Worm (Caenorhabditis elegans): ENCODE data around the gene glf-1.

The glf-1 gene

ce11 chrIV:5895190-5895589 is 9.6 kb downstream of the glf-1 start, which contains the start of gene nspb-6:
nspb-6 (plus strand) TSS chrIV:5895490.
- TF ChIP-seq egl-27 (tag; optimal IDR thresholded peaks at IDR 0.05) (no peak), ZK546.5 (tag; optimal IDR thresholded peaks at IDR 0.05) (no peak), ztf-4 (tag; optimal IDR thresholded peaks at IDR 0.05) (no peak), nhr-77 (tag; optimal IDR thresholded peaks at IDR 0.05) (no peak), nhr-67 (tag; optimal IDR thresholded peaks at IDR 0.05) (no peak)

DNA sequence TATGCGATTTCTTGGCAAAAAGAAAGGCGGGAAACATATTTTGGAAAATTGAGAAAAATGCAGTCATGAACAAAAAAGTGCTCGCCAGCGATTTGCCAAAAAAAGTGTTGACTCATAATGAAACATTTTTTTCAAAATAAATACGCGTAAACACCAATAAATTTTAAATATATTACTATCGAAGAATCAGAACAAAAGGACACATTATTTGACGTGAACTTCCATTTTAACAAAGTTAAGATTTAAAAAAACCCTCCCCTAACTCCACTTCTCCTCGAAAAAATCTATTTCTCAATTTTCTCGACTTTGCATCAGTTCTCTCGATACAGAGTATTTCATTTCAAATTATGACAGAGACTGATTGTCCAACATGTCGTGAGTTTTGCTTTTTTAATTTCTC is 10.7 kb downstream of the glf-1 start, which contains the start of gene pck-3:
Gene pck-3 (plus strand): TSS at position 301 of the 400 bp plus-strand sequence.
- no peak for TF ChIP-seq nhr-67 (tag; optimal IDR thresholded peaks at IDR 0.05)
- no peak for TF ChIP-seq tbx-2 (tag; optimal IDR thresholded peaks at IDR 0.05)
- no peak for TF ChIP-seq elt-1 (tag; optimal IDR thresholded peaks at IDR 0.05)
- TF ChIP-seq ceh-82 (tag; optimal IDR thresholded peaks at IDR 0.05): no peak
- TF ChIP-seq egl-5 (tag; optimal IDR thresholded peaks at IDR 0.05): no peak
- no peak for TF ChIP-seq elt-2 (tag; optimal IDR thresholded peaks at IDR 0.05)
- no peak for TF ChIP-seq nhr-43 (tag; optimal IDR thresholded peaks at IDR 0.05; ENCODE audit: poor library complexity, severe bottlenecking)
- no peak for TF ChIP-seq nhr-23 (tag; optimal IDR thresholded peaks at IDR 0.05)
- no peak for TF ChIP-seq ceh-28 (tag; optimal IDR thresholded peaks at IDR 0.05)
- no peak for TF ChIP-seq nhr-11 (tag; optimal IDR thresholded peaks at IDR 0.05)
- no peak for TF ChIP-seq eor-1 (tag; optimal IDR thresholded peaks at IDR 0.05)
- no peak for TF ChIP-seq R02D3.7 (tag; optimal IDR thresholded peaks at IDR 0.05)
- no peak for TF ChIP-seq egl-27 (tag; optimal IDR thresholded peaks at IDR 0.05)
- no peak for TF ChIP-seq ztf-4 (tag; optimal IDR thresholded peaks at IDR 0.05)
- TF ChIP-seq fos-1 (tag; optimal IDR thresholded peaks at IDR 0.05): no peak

ce11 chrIV:5902730-5903129 is 17.1 kb downstream of the glf-1 start:
- TF ChIP-seq lin-39 (tag; optimal IDR thresholded peaks at IDR 0.05) (no peak), nhr-25 (tag; optimal IDR thresholded peaks at IDR 0.05) (no peak)

DNA sequence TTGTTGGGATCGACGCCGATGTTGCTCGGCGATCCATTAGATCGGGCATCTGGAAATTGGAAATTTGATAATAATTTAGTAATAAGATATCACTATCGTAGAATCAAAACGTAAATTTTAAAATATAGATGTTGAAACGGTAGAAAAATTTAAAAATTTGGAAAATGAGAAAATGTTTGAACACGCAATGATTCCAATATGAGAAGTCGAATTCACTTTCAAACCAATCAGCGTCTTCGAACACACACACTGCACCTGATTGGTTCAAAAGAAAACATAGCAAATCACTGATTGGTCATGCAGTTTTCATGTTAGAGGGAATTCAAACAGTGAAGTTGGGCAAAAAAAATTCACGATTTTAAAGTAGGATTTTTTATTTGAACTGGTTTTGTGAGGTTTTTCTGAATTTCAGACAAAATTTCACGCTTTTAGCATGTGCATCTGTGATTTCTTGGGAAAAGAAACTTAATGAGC is 17.7 kb downstream of the glf-1 start, which contains the start of gene H04M03.12:
Gene H04M03.12 (minus strand): TSS at position 51 of the 474 bp plus-strand sequence.
- TF ChIP-seq nhr-77 (tag; optimal IDR thresholded peaks at IDR 0.05): no peak
- peak; percentile 67 for TF ChIP-seq nfya-1 (tag; optimal IDR thresholded peaks at IDR 0.05; ENCODE audit: insufficient read depth)
- no peak for TF ChIP-seq lin-39 (tag; optimal IDR thresholded peaks at IDR 0.05)

ce11 chrIV:5915152-5915551 is 29.5 kb downstream of the glf-1 start:
- no peak for TF ChIP-seq jun-1 (tag; optimal IDR thresholded peaks at IDR 0.05)
- peak; percentile 88 for TF ChIP-seq fkh-10 (GFP tag; optimal IDR thresholded peaks at IDR 0.05)
- no peak for TF ChIP-seq ceh-16 (tag; optimal IDR thresholded peaks at IDR 0.05)

- TF ChIP-seq unc-62 (GFP tag; optimal IDR thresholded peaks at IDR 0.05): no peak
- TF ChIP-seq daf-12 (tag; optimal IDR thresholded peaks at IDR 0.05): no peak
- no peak for TF ChIP-seq nhr-67 (tag; optimal IDR thresholded peaks at IDR 0.05)
- TF ChIP-seq egl-5 (tag; optimal IDR thresholded peaks at IDR 0.05): no peak
- TF ChIP-seq pha-4 (tag; optimal IDR thresholded peaks at IDR 0.05): no peak
- no peak for TF ChIP-seq nhr-76 (tag; optimal IDR thresholded peaks at IDR 0.05)
- no peak for TF ChIP-seq nfya-1 (tag; optimal IDR thresholded peaks at IDR 0.05; ENCODE audit: insufficient read depth)
- TF ChIP-seq nhr-237 (tag; optimal IDR thresholded peaks at IDR 0.05): no peak
- no peak for TF ChIP-seq egl-27 (tag; optimal IDR thresholded peaks at IDR 0.05)
- no peak for TF ChIP-seq ceh-9 (tag; optimal IDR thresholded peaks at IDR 0.05)
- TF ChIP-seq jun-1 (tag; optimal IDR thresholded peaks at IDR 0.05): no peak
- TF ChIP-seq mdl-1 (tag; optimal IDR thresholded peaks at IDR 0.05): no peak
- TF ChIP-seq nhr-11 (tag; optimal IDR thresholded peaks at IDR 0.05): no peak
- no peak for TF ChIP-seq nhr-77 (tag; optimal IDR thresholded peaks at IDR 0.05)
- no peak for TF ChIP-seq ztf-4 (tag; optimal IDR thresholded peaks at IDR 0.05)
- TF ChIP-seq skn-1 (tag; optimal IDR thresholded peaks at IDR 0.05): no peak
- TF ChIP-seq nhr-23 (tag; optimal IDR thresholded peaks at IDR 0.05): no peak
- TF ChIP-seq pqm-1 (tag; optimal IDR thresholded peaks at IDR 0.05): no peak
- no peak for TF ChIP-seq snpc-4 (tag; optimal IDR thresholded peaks at IDR 0.05)
Measured at ce11 chrIV:5917026-5917425, 31.4 kb downstream of the glf-1 start, which contains the start of gene dhhc-13. dhhc-13 (plus strand) TSS chrIV:5917326.
